Worm (Caenorhabditis elegans) whole organism, L4/young adult: ENCODE results near the gene dhhc-13.

ENCODE experiments used
- dao-5 ChIP-seq: sonication (generic microtip); optimal IDR thresholded peaks from 2 replicates; lab custom pipeline; 2016; ENCODE audit warnings: missing genotype, missing genetic modification characterization, moderate library complexity, missing compliant biosample characterization
- him-1 ChIP-seq: sonication (generic microtip); optimal IDR thresholded peaks from 2 replicates; lab custom pipeline; 2016; ENCODE audit warnings: missing genotype, missing genetic modification reagents, missing genetic modification characterization, missing compliant biosample characterization

ce11 chrIV:5964286-5964685 lies 47.2 kb downstream of the dhhc-13 start:
- TF ChIP-seq him-1 (tag; lab: Kevin White, UChicago) (no peak), dao-5 (no peak)
